Worm (Caenorhabditis elegans): ENCODE data around the gene R04D3.4.

- no peak for TF ChIP-seq lir-3 (tag; optimal IDR thresholded peaks at IDR 0.05)
- no peak for TF ChIP-seq hif-1 (tag; optimal IDR thresholded peaks at IDR 0.05)
- TF ChIP-seq zip-11 (GFP tag; IDR thresholded peaks at IDR 0.05) = no peak
- TF ChIP-seq ama-1 (optimal IDR thresholded peaks at IDR 0.05) = no peak
- no peak for TF ChIP-seq mdl-1 (tag; optimal IDR thresholded peaks at IDR 0.05)
Measured at ce11 chrX:13331386-13331785, 42.8 kb upstream of the R04D3.4 start, which contains the start of gene sir-2.3.

Data from whole organism, L4 larva.